Worm (Caenorhabditis elegans) whole organism, early embryonic: ENCODE measurements around the gene Y7A5A.3.

ENCODE experiments used
- aly-1 ChIP-seq: sonication (generic microtip); optimal IDR thresholded peaks from 2 replicates; lab custom pipeline; 2016; ENCODE audit warnings: missing genetic modification characterization, missing compliant biosample characterization
- ama-1 ChIP-seq: fragments of 150-350 bp; optimal IDR thresholded peaks from 2 replicates; lab custom pipeline; 2014
- ceh-13 ChIP-seq: fragments of 200-800 bp; sonication (Bioruptor generic); optimal IDR thresholded peaks from 2 replicates; lab custom pipeline; 2018; ENCODE audit warnings: mild to moderate bottlenecking, missing genetic modification characterization, missing compliant biosample characterization
- flt-1 ChIP-seq: fragments of 200-800 bp; sonication (Bioruptor generic); IDR thresholded peaks from 2 replicates; pipeline ENCODE4 v1.3.6; 2022; ENCODE audit warnings: missing genetic modification characterization, missing compliant biosample characterization
- hmbx-1 ChIP-seq: sonication (generic microtip); optimal IDR thresholded peaks from 2 replicates; lab custom pipeline; 2016; ENCODE audit warnings: mild to moderate bottlenecking, missing genetic modification characterization, missing compliant biosample characterization
- pes-1 ChIP-seq: fragments of 200-800 bp; sonication (Bioruptor generic); IDR thresholded peaks from 2 replicates; pipeline ENCODE4 v1.3.6; 2022; ENCODE audit warnings: missing genetic modification reagents, missing genetic modification characterization, missing compliant biosample characterization
- scrt-1 ChIP-seq: fragments of 200-800 bp; sonication (Bioruptor generic); IDR thresholded peaks from 2 replicates; pipeline ENCODE4 v1.3.6; 2022; ENCODE audit warnings: missing genetic modification characterization, missing compliant biosample characterization
- sea-1 ChIP-seq: fragments of 200-800 bp; sonication (Bioruptor generic); conservative IDR thresholded peaks from 2 replicates; pipeline ENCODE4 v1.3.6; 2022; ENCODE audit warnings: missing genetic modification characterization, missing compliant biosample characterization
- tra-4 ChIP-seq: sonication (generic microtip); optimal IDR thresholded peaks from 2 replicates; lab custom pipeline; 2017; ENCODE audit warnings: missing genetic modification characterization, missing compliant biosample characterization

DNA sequence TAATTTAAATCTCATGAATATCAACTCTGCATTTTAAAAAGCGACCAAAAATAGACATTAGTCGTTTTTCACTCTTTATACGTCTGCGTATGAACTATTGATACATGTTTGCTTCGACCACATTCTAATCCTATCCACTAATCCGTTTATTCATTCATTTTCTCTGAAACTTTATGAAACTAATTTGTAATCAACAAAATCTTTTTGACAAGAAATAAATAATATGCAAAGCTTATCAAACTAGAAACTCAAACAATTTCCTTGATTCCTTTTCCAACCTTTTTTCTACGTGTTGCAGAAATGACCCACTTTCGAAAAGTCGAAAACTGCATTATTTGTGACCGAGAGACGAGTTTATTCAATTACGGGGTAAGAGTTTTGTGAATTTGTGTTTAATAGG lies 42.2 kb downstream of the Y7A5A.3 start, which contains the start of gene nhr-255:
- TF ChIP-seq flt-1 (GFP tag; lab: Robert Waterston, UW): no peak
- TF ChIP-seq hmbx-1 (tag; lab: Kevin White, UChicago): no peak
- TF ChIP-seq scrt-1 (GFP tag; lab: Robert Waterston, UW): no peak
- TF ChIP-seq tra-4 (tag; lab: Kevin White, UChicago): no peak
- no peak for TF ChIP-seq pes-1 (GFP tag; lab: Robert Waterston, UW)
- TF ChIP-seq ama-1 (lab: Kevin White, UChicago): no peak
- no peak for TF ChIP-seq aly-1 (tag; lab: Kevin White, UChicago)
- TF ChIP-seq ceh-13 (GFP tag; lab: Kevin White, UChicago): no peak
- no peak for TF ChIP-seq sea-1
